Fruit fly (Drosophila melanogaster) whole organism, embryonic: ENCODE data around the gene CdGAPr.

Experiments used
- Asciz ChIP-seq: fragments of 200-800 bp; sonication (Bioruptor generic); optimal IDR thresholded peaks from 2 replicates; lab custom pipeline; 2017; ENCODE audit warnings: missing biosample characterization, mild to moderate bottlenecking, missing genetic modification characterization, missing genetic modification reagents
- BtbVII ChIP-seq: fragments of 200-800 bp; sonication (Bioruptor generic); optimal IDR thresholded peaks from 3 replicates; lab custom pipeline; 2017; ENCODE audit warnings: missing biosample characterization, mild to moderate bottlenecking, missing genetic modification characterization
- CG10979 ChIP-seq: fragments of 200-800 bp; sonication (Bioruptor generic); optimal IDR thresholded peaks from 2 replicates; lab custom pipeline; 2018; ENCODE audit warnings: missing biosample characterization, mild to moderate bottlenecking, missing genetic modification characterization, moderate library complexity
- CG1233 ChIP-seq: fragments of 200-800 bp; sonication (Bioruptor generic); optimal IDR thresholded peaks from 4 replicates; lab custom pipeline; 2018; ENCODE audit warnings: missing biosample characterization, mild to moderate bottlenecking, missing genetic modification characterization
- CG13287 ChIP-seq: fragments of 200-800 bp; sonication (Bioruptor generic); IDR thresholded peaks from 2 replicates; pipeline ENCODE4 v1.3.6; 2022; ENCODE audit warnings: missing biosample characterization, missing genetic modification characterization; ENCODE audit not compliant: partially characterized antibody
- CG14014 ChIP-seq: fragments of 200-800 bp; sonication (Bioruptor generic); IDR thresholded peaks from 2 replicates; pipeline ENCODE4 v1.3.6; 2022; ENCODE audit warnings: missing biosample characterization, missing genetic modification characterization
- CG15479 ChIP-seq: fragments of 200-800 bp; sonication (Bioruptor generic); optimal IDR thresholded peaks from 3 replicates; lab custom pipeline; 2019; ENCODE audit warnings: missing biosample characterization, mild to moderate bottlenecking, missing genetic modification characterization, moderate library complexity
- CG18011 ChIP-seq: fragments of 200-800 bp; sonication (Bioruptor generic); optimal IDR thresholded peaks from 2 replicates; lab custom pipeline; 2017; ENCODE audit warnings: missing biosample characterization, missing genetic modification characterization, mild to moderate bottlenecking, moderate library complexity, missing genotype
- CG1832 ChIP-seq: fragments of 200-800 bp; sonication (Bioruptor generic); optimal IDR thresholded peaks from 2 replicates; lab custom pipeline; 2017; ENCODE audit warnings: missing biosample characterization, mild to moderate bottlenecking, missing genetic modification characterization, inconsistent platforms
- CG2116 ChIP-seq: fragments of 200-800 bp; sonication (Bioruptor generic); optimal IDR thresholded peaks from 3 replicates; lab custom pipeline; 2018; ENCODE audit warnings: missing biosample characterization, mild to moderate bottlenecking, missing genetic modification characterization
- CG2202 ChIP-seq: fragments of 200-800 bp; sonication (Bioruptor generic); optimal IDR thresholded peaks from 2 replicates; lab custom pipeline; 2018; ENCODE audit warnings: missing biosample characterization, mild to moderate bottlenecking, missing genetic modification characterization
- CG2875 ChIP-seq: fragments of 200-800 bp; sonication (Bioruptor generic); optimal IDR thresholded peaks from 2 replicates; lab custom pipeline; 2017; ENCODE audit warnings: missing biosample characterization, mild to moderate bottlenecking, missing genetic modification characterization, missing genetic modification reagents
- CG3065 ChIP-seq: fragments of 200-800 bp; sonication (Bioruptor generic); optimal IDR thresholded peaks from 2 replicates; lab custom pipeline; 2016; ENCODE audit warnings: missing biosample characterization, missing genetic modification characterization
- CG31365 ChIP-seq: fragments of 200-800 bp; sonication (Bioruptor generic); optimal IDR thresholded peaks from 2 replicates; lab custom pipeline; 2018; ENCODE audit warnings: missing biosample characterization, mild to moderate bottlenecking, missing genetic modification characterization
- CG43689 ChIP-seq: fragments of 200-800 bp; sonication (Bioruptor generic); IDR thresholded peaks from 2 replicates; pipeline ENCODE4 v1.3.6; 2022; ENCODE audit warnings: missing biosample characterization, missing genetic modification characterization
- CG4424 ChIP-seq: fragments of 200-800 bp; sonication (Bioruptor generic); optimal IDR thresholded peaks from 3 replicates; lab custom pipeline; 2016; ENCODE audit warnings: missing biosample characterization, missing genetic modification characterization
- CG7786 ChIP-seq: fragments of 200-800 bp; sonication (Bioruptor generic); optimal IDR thresholded peaks from 2 replicates; lab custom pipeline; 2016; ENCODE audit warnings: missing biosample characterization, missing genetic modification characterization
- CG9437 ChIP-seq: fragments of 200-800 bp; sonication (Bioruptor generic); optimal IDR thresholded peaks from 2 replicates; lab custom pipeline; 2018; ENCODE audit warnings: missing biosample characterization, mild to moderate bottlenecking, missing genetic modification characterization
- Doc2 ChIP-seq: fragments of 200-800 bp; sonication (Bioruptor generic); IDR thresholded peaks from 2 replicates; pipeline ENCODE4 v1.3.6; 2022; ENCODE audit warnings: missing biosample characterization, missing genetic modification characterization
- Eip74EF ChIP-seq, 2 experiments: fragments of 200-800 bp in 1 of 2; fragments of >200 bp in 1 of 2; sonication (Bioruptor generic) in 1 of 2; optimal IDR thresholded peaks; 2 replicates each; lab custom pipeline; 2017 to 2019; ENCODE audit warnings: missing biosample characterization in 2 of 2, missing genetic modification characterization in 2 of 2, mild to moderate bottlenecking in 1 of 2, moderate library complexity in 1 of 2
- GATAe ChIP-seq: fragments of 200-800 bp; sonication (Bioruptor generic); conservative IDR thresholded peaks from 2 replicates; pipeline ENCODE4 v1.3.6; 2022; ENCODE audit warnings: missing biosample characterization, missing genetic modification characterization
- Gsc ChIP-seq: fragments of 200-800 bp; sonication (Bioruptor generic); IDR thresholded peaks from 2 replicates; pipeline ENCODE4 v1.3.6; 2022; ENCODE audit warnings: missing biosample characterization, missing genetic modification characterization
- H2.0 ChIP-seq: fragments of 200-800 bp; sonication (Bioruptor generic); IDR thresholded peaks from 2 replicates; pipeline ENCODE4 v1.3.6; 2022; ENCODE audit warnings: missing biosample characterization, missing genetic modification characterization
- MTF-1 ChIP-seq: fragments of 200-800 bp; sonication (Bioruptor generic); optimal IDR thresholded peaks from 2 replicates; lab custom pipeline; 2018; ENCODE audit warnings: missing biosample characterization, mild to moderate bottlenecking, missing genetic modification characterization, borderline replicate concordance
- NK7.1 ChIP-seq: fragments of 200-800 bp; sonication (Bioruptor generic); optimal IDR thresholded peaks from 3 replicates; lab custom pipeline; 2016; ENCODE audit warnings: missing biosample characterization, missing genetic modification characterization
- Nf-YA ChIP-seq: fragments of 200-800 bp; sonication (Bioruptor generic); IDR thresholded peaks from 2 replicates; pipeline ENCODE4 v1.3.6; 2022; ENCODE audit warnings: missing biosample characterization, missing genetic modification characterization
- Nf-YB ChIP-seq: fragments of 200-800 bp; sonication (Bioruptor generic); optimal IDR thresholded peaks from 3 replicates; lab custom pipeline; 2019; ENCODE audit warnings: missing biosample characterization, mild to moderate bottlenecking, missing genetic modification characterization, moderate library complexity
- Rfx ChIP-seq: fragments of 200-800 bp; sonication (Bioruptor generic); IDR thresholded peaks from 2 replicates; pipeline ENCODE4 v1.3.6; 2022; ENCODE audit warnings: missing biosample characterization, missing genetic modification characterization
- Ssrp ChIP-seq: fragments of 200-800 bp; sonication (Bioruptor generic); optimal IDR thresholded peaks from 2 replicates; lab custom pipeline; 2018; ENCODE audit warnings: missing biosample characterization, mild to moderate bottlenecking, missing genetic modification characterization, moderate library complexity
- az2 ChIP-seq: fragments of 200-800 bp; sonication (Bioruptor generic); optimal IDR thresholded peaks from 3 replicates; lab custom pipeline; 2016; ENCODE audit warnings: missing biosample characterization, missing genetic modification characterization
- bowl ChIP-seq: fragments of 200-800 bp; sonication (Bioruptor generic); IDR thresholded peaks from 2 replicates; pipeline ENCODE4 v1.3.6; 2022; ENCODE audit warnings: missing biosample characterization, missing genetic modification characterization
- caup ChIP-seq: fragments of 200-800 bp; sonication (Bioruptor generic); optimal IDR thresholded peaks from 3 replicates; lab custom pipeline; 2017; ENCODE audit warnings: missing biosample characterization, mild to moderate bottlenecking, missing genetic modification characterization, moderate library complexity; ENCODE audit not compliant: severe bottlenecking
- dati ChIP-seq: fragments of 200-800 bp; sonication (Bioruptor generic); IDR thresholded peaks from 2 replicates; pipeline ENCODE4 v1.3.6; 2022; ENCODE audit warnings: missing biosample characterization, missing genetic modification characterization
- gt ChIP-seq: fragments of 200-800 bp; sonication (Bioruptor generic); IDR thresholded peaks from 2 replicates; pipeline ENCODE4 v1.3.6; 2022; ENCODE audit warnings: missing biosample characterization, missing genetic modification characterization
- lilli ChIP-seq: fragments of 200-800 bp; sonication (Bioruptor generic); optimal IDR thresholded peaks from 3 replicates; lab custom pipeline; 2016; ENCODE audit warnings: missing biosample characterization, missing genetic modification characterization
- lov ChIP-seq, 2 experiments: fragments of 200-800 bp in 1 of 2; fragments of >200 bp in 1 of 2; sonication (Bioruptor generic) in 1 of 2; IDR thresholded peaks in 1 of 2; optimal IDR thresholded peaks in 1 of 2; 2 replicates in 1 of 2; 3 replicates in 1 of 2; pipeline versions ENCODE4 v1.3.6 to Lab custom; 2017 to 2022; ENCODE audit warnings: missing biosample characterization in 1 of 2, missing genetic modification characterization in 1 of 2
- nau ChIP-seq: fragments of 200-800 bp; sonication (Bioruptor generic); optimal IDR thresholded peaks from 3 replicates; lab custom pipeline; 2017; ENCODE audit warnings: missing biosample characterization, mild to moderate bottlenecking, missing genetic modification characterization, missing genetic modification reagents
- nerfin-1 ChIP-seq: fragments of 200-800 bp; sonication (Bioruptor generic); optimal IDR thresholded peaks from 3 replicates; lab custom pipeline; 2019; ENCODE audit warnings: missing biosample characterization, mild to moderate bottlenecking, missing genetic modification characterization, moderate library complexity
- nerfin-2 ChIP-seq: fragments of 200-800 bp; sonication (Bioruptor generic); IDR thresholded peaks from 2 replicates; pipeline ENCODE4 v1.3.6; 2022; ENCODE audit warnings: missing biosample characterization, missing genetic modification characterization; ENCODE audit not compliant: partially characterized antibody
- org-1 ChIP-seq: fragments of 200-800 bp; sonication (Bioruptor generic); optimal IDR thresholded peaks from 2 replicates; lab custom pipeline; 2017; ENCODE audit warnings: missing biosample characterization, missing genetic modification characterization
- pita ChIP-seq: fragments of 200-800 bp; sonication (Bioruptor generic); optimal IDR thresholded peaks from 2 replicates; lab custom pipeline; 2017; ENCODE audit warnings: missing biosample characterization, mild to moderate bottlenecking, missing genetic modification characterization
- ranshi ChIP-seq: fragments of 200-800 bp; sonication (Bioruptor generic); IDR thresholded peaks from 2 replicates; pipeline ENCODE4 v1.3.6; 2022; ENCODE audit warnings: missing biosample characterization, missing genetic modification characterization
- schlank ChIP-seq: fragments of 200-800 bp; sonication (Bioruptor generic); optimal IDR thresholded peaks from 2 replicates; lab custom pipeline; 2018; ENCODE audit warnings: missing biosample characterization, mild to moderate bottlenecking, missing genetic modification characterization
- stc ChIP-seq: fragments of 200-800 bp; sonication (Bioruptor generic); IDR thresholded peaks from 2 replicates; pipeline ENCODE4 v1.3.6; 2022; ENCODE audit warnings: missing biosample characterization, missing genetic modification characterization
- stwl ChIP-seq: fragments of 200-800 bp; sonication (Bioruptor generic); optimal IDR thresholded peaks from 3 replicates; lab custom pipeline; 2018; ENCODE audit warnings: missing biosample characterization, mild to moderate bottlenecking, missing genetic modification characterization, moderate library complexity
- tll ChIP-seq, 2 experiments: fragments of 200-800 bp in 1 of 2; fragments of >200 bp in 1 of 2; sonication (Bioruptor generic) in 1 of 2; optimal IDR thresholded peaks; 2 replicates each; lab custom pipeline; 2017 to 2019; ENCODE audit warnings: missing biosample characterization in 2 of 2, missing genetic modification characterization in 2 of 2, mild to moderate bottlenecking in 1 of 2, moderate library complexity in 1 of 2
- wor ChIP-seq: fragments of 200-800 bp; sonication (Bioruptor generic); IDR thresholded peaks from 2 replicates; pipeline ENCODE4 v1.3.6; 2022; ENCODE audit warnings: missing biosample characterization, missing genetic modification characterization

The CdGAPr gene

dm6 chr2L:19758511-19759128, 33.1 kb downstream of the CdGAPr start, which contains the start of the genes CG10628 and Dus3 (continued):
- peak; percentile 90 for TF ChIP-seq az2 (GFP tag; lab: Kevin White, UChicago)
- TF ChIP-seq Asciz (GFP tag; lab: Kevin White, UChicago) = peak; percentile 73
- peak in 1 of 2 experiments; percentile 22 for TF ChIP-seq tll (GFP tag; optimal IDR thresholded peaks at IDR 0.05; lab: Kevin White, UChicago)
- peak; percentile 28; the same call in 1 of the 2 replicates for TF ChIP-seq Doc2 (GFP tag; lab: Robert Waterston, UW)
- peak; percentile 60 for TF ChIP-seq CG2875
- peak; percentile 71 for TF ChIP-seq wor
- TF ChIP-seq bowl (GFP tag; lab: Robert Waterston, UW) = peak; percentile 66; the same call in 1 of the 2 replicates
- TF ChIP-seq gt = peak; percentile 76
- TF ChIP-seq stc (GFP tag; lab: Robert Waterston, UW) = peak; percentile 91
- TF ChIP-seq CG31365 (tag; lab: Kevin White, UChicago) = peak; percentile 49
- peak; percentile 90 for TF ChIP-seq CG1233 (GFP tag; lab: Kevin White, UChicago)
- peak; percentile 95 for TF ChIP-seq Rfx (GFP tag; lab: Robert Waterston, UW)
- TF ChIP-seq GATAe (GFP tag; lab: Robert Waterston, UW) = no peak; the same call in 1 of the 2 replicates
- peak; percentile 96 for TF ChIP-seq nerfin-1 (tag; lab: Kevin White, UChicago)
- peak; percentile 69 for TF ChIP-seq Nf-YB
- TF ChIP-seq BtbVII = peak; percentile 82
- peak; percentile 78 for TF ChIP-seq Gsc (GFP tag; lab: Robert Waterston, UW)
- TF ChIP-seq MTF-1 (GFP tag; lab: Kevin White, UChicago) = peak; percentile 64
- peak; percentile 90 for TF ChIP-seq H2.0 (GFP tag; lab: Robert Waterston, UW)
- no peak for TF ChIP-seq pita (GFP tag; lab: Kevin White, UChicago)
- TF ChIP-seq CG2202 = peak; percentile 67
- TF ChIP-seq lilli (GFP tag; lab: Kevin White, UChicago) = peak; percentile 96
- peak; percentile 82 for TF ChIP-seq CG2116 (GFP tag; lab: Kevin White, UChicago)
- TF ChIP-seq caup = peak; percentile 91
- TF ChIP-seq CG9437 = peak; percentile 75
- no peak for TF ChIP-seq CG1832 (GFP tag; lab: Kevin White, UChicago)
- TF ChIP-seq dati (GFP tag; lab: Robert Waterston, UW) = 0 out of 2 replicates have a peak, but pooled peaks have one; percentile 53
- TF ChIP-seq org-1 (GFP tag; lab: Kevin White, UChicago) = peak; percentile 77
- TF ChIP-seq Nf-YA (GFP tag; lab: Robert Waterston, UW) = peak; percentile 80
- TF ChIP-seq nau (GFP tag; lab: Kevin White, UChicago) = peak; percentile 83
- peak; percentile 86 for TF ChIP-seq Ssrp (tag; lab: Kevin White, UChicago)
- peak; percentile 59; the same call in 1 of the 2 replicates for TF ChIP-seq CG43689
- TF ChIP-seq CG14014 (GFP tag; lab: Robert Waterston, UW) = peak; percentile 91
- peak; percentile 72 for TF ChIP-seq CG15479 (GFP tag; lab: Kevin White, UChicago)
- TF ChIP-seq stwl (tag; lab: Kevin White, UChicago) = peak; percentile 47
- TF ChIP-seq nerfin-2 = no peak
- peak; percentile 88 for TF ChIP-seq CG4424 (GFP tag; lab: Kevin White, UChicago)
- peak; percentile 92 for TF ChIP-seq CG7786
- TF ChIP-seq CG13287 (GFP tag; lab: Robert Waterston, UW) = peak; percentile 77
- peak; percentile 75 for TF ChIP-seq schlank (tag; lab: Kevin White, UChicago)
- peak in 1 of 2 experiments; percentile 78 for TF ChIP-seq Eip74EF (GFP tag; optimal IDR thresholded peaks at IDR 0.05; lab: Kevin White, UChicago)
- TF ChIP-seq CG3065 (GFP tag; lab: Kevin White, UChicago) = peak; percentile 77
- no peak for TF ChIP-seq lov (optimal IDR thresholded peaks at IDR 0.05; lab: Kevin White, UChicago)
- TF ChIP-seq lov (GFP tag; IDR thresholded peaks at IDR 0.05; lab: Robert Waterston, UW) = peak; percentile 75; the same call in 2 of the 3 replicates
- peak; percentile 93 for TF ChIP-seq ranshi (GFP tag; lab: Robert Waterston, UW)
- peak; percentile 74 for TF ChIP-seq NK7.1 (GFP tag; lab: Kevin White, UChicago)
- TF ChIP-seq CG18011 (GFP tag; lab: Kevin White, UChicago) = peak; percentile 80
- TF ChIP-seq CG10979 (tag; lab: Kevin White, UChicago) = peak; percentile 86
